Worm (Caenorhabditis elegans) whole organism, dauer: ENCODE results near the gene srh-206.
"Not testable (repeated sequence)": the region's sequence is repeated elsewhere in the genome, so short reads cannot be mapped to it uniquely, and the experiment has no call there.

Experiments
- unc-62 ChIP-seq: sonication (generic microtip); optimal IDR thresholded peaks from 2 replicates; lab custom pipeline; 2017; ENCODE audit warnings: missing biosample characterization, missing genetic modification reagents, missing genetic modification characterization

The srh-206 gene

ce11 chrV:16951504-16951903 is 3.2 kb downstream of the srh-206 start, which contains the start of gene clec-238:
TSS of gene clec-238 (plus strand) at chrV:16951804.
- no peak for TF ChIP-seq unc-62 (GFP tag; lab: Kevin White, UChicago)

ce11 chrV:16950036-16950435 is 4.6 kb downstream of the srh-206 start:
- TF ChIP-seq unc-62 (GFP tag; lab: Kevin White, UChicago) = no peak

ce11 chrV:16949609-16950008 is 5.1 kb downstream of the srh-206 start, which contains the start of gene fbxa-111:
TSS of gene fbxa-111 (minus strand) at chrV:16949709.
- not testable (repeated sequence) for TF ChIP-seq unc-62 (GFP tag; lab: Kevin White, UChicago)

- TF ChIP-seq unc-62 (GFP tag; lab: Kevin White, UChicago) = not testable (repeated sequence)
Measured at ce11 chrV:16948011-16948410, 6.7 kb downstream of the srh-206 start, which contains the start of gene fbxa-112. TSS of gene fbxa-112 (minus strand) at chrV:16948111.

ce11 chrV:16938731-16939130 is 15.9 kb downstream of the srh-206 start, which contains the start of gene fbxa-148:
TSS of gene fbxa-148 (plus strand) at chrV:16939031.
- not testable (repeated sequence) for TF ChIP-seq unc-62 (GFP tag; lab: Kevin White, UChicago)

ce11 chrV:16927345-16927744 is 27.3 kb downstream of the srh-206 start, which contains the start of gene Y102A5C.36:
TSS of gene Y102A5C.36 (minus strand) at chrV:16927445.
- TF ChIP-seq unc-62 (GFP tag; lab: Kevin White, UChicago) = no peak

ce11 chrV:16921952-16922351 is 32.7 kb downstream of the srh-206 start, which contains the start of gene Y102A5C.4:
TSS of gene Y102A5C.4 (plus strand) at chrV:16922252.
- no peak for TF ChIP-seq unc-62 (GFP tag; lab: Kevin White, UChicago)

- TF ChIP-seq unc-62 (GFP tag; lab: Kevin White, UChicago) = no peak
Measured at ce11 chrV:16919675-16920074, 35.0 kb downstream of the srh-206 start.

ce11 chrV:16918378-16918777 is 36.3 kb downstream of the srh-206 start, which contains the start of the genes fbxa-206 and Y102A5C.2:
TSS of gene fbxa-206 (minus strand) at chrV:16918478.
TSS of gene Y102A5C.2 (plus strand) at chrV:16918731.
- no peak for TF ChIP-seq unc-62 (GFP tag; lab: Kevin White, UChicago)

ce11 chrV:16916079-16916478 is 38.6 kb downstream of the srh-206 start, which contains the start of gene F09C6.10:
TSS of gene F09C6.10 (minus strand) at chrV:16916179.
- TF ChIP-seq unc-62 (GFP tag; lab: Kevin White, UChicago) = no peak

ce11 chrV:16911934-16912333 is 42.7 kb downstream of the srh-206 start, which contains the start of gene nhr-116:
TSS of gene nhr-116 (plus strand) at chrV:16912234.
- TF ChIP-seq unc-62 (GFP tag; lab: Kevin White, UChicago) = no peak

- TF ChIP-seq unc-62 (GFP tag; lab: Kevin White, UChicago) = no peak
Measured at ce11 chrV:16911294-16911693, 43.4 kb downstream of the srh-206 start.

- no peak for TF ChIP-seq unc-62 (GFP tag; lab: Kevin White, UChicago)
Measured at ce11 chrV:16910864-16911263, 43.8 kb downstream of the srh-206 start.

- no peak for TF ChIP-seq unc-62 (GFP tag; lab: Kevin White, UChicago)
Measured at ce11 chrV:16909871-16910270, 44.8 kb downstream of the srh-206 start, which contains the start of gene F09C6.16. TSS of gene F09C6.16 (minus strand) at chrV:16909971.

- no peak for TF ChIP-seq unc-62 (GFP tag; lab: Kevin White, UChicago)
Measured at ce11 chrV:16904612-16905011, 50.1 kb downstream of the srh-206 start, which contains the start of gene nhr-262. TSS of gene nhr-262 (plus strand) at chrV:16904912.
